Worm (Caenorhabditis elegans) whole organism, L1 larva: ENCODE results near the gene lgc-12.

Experiments used
- C04F5.9 ChIP-seq: sonication (generic microtip); optimal IDR thresholded peaks from 2 replicates; lab custom pipeline; 2016; ENCODE audit warnings: missing genetic modification characterization, missing compliant biosample characterization
- F16B12.6 ChIP-seq: fragments of 150-350 bp; optimal IDR thresholded peaks from 2 replicates; lab custom pipeline; 2014; ENCODE audit warnings: missing biosample characterization, missing genetic modification characterization
- Y116A8C.19 ChIP-seq: sonication (generic microtip); optimal IDR thresholded peaks from 2 replicates; lab custom pipeline; 2016; ENCODE audit warnings: missing compliant biosample characterization, missing genetic modification characterization, borderline replicate concordance
- aly-2 ChIP-seq: fragments of 150-350 bp; optimal IDR thresholded peaks from 2 replicates; lab custom pipeline; 2014; ENCODE audit warnings: missing biosample characterization, missing genetic modification characterization
- ama-1 ChIP-seq: fragments of 150-350 bp; optimal IDR thresholded peaks from 2 replicates; lab custom pipeline; 2014
- blmp-1 ChIP-seq: fragments of 150-350 bp; optimal IDR thresholded peaks from 2 replicates; lab custom pipeline; 2014; ENCODE audit warnings: missing biosample characterization, missing genetic modification characterization
- ceh-63 ChIP-seq: fragments of 200-800 bp; sonication (Bioruptor generic); optimal IDR thresholded peaks from 2 replicates; lab custom pipeline; 2018; ENCODE audit warnings: mild to moderate bottlenecking, missing genetic modification characterization, missing compliant biosample characterization
- ceh-82 ChIP-seq, 3 experiments: fragments of 150-350 bp in 1 of 3; sonication (generic microtip) in 2 of 3; optimal IDR thresholded peaks; 2 replicates each; lab custom pipeline; 2014 to 2017; ENCODE audit warnings: missing biosample characterization in 3 of 3, missing genetic modification characterization in 3 of 3
- ceh-88 ChIP-seq: fragments of 200-800 bp; sonication (Bioruptor generic); IDR thresholded peaks from 2 replicates; pipeline ENCODE4 v1.3.6; 2022; ENCODE audit warnings: missing genetic modification characterization, missing compliant biosample characterization
- ces-1 ChIP-seq: fragments of 150-350 bp; optimal IDR thresholded peaks from 2 replicates; lab custom pipeline; 2014; ENCODE audit warnings: missing biosample characterization, missing genetic modification reagents, missing genetic modification characterization
- dsc-1 ChIP-seq: sonication (generic microtip); optimal IDR thresholded peaks from 2 replicates; lab custom pipeline; 2016; ENCODE audit warnings: mild to moderate bottlenecking, missing genetic modification characterization, missing compliant biosample characterization
- efl-3 ChIP-seq: fragments of 200-800 bp; sonication (Bioruptor generic); optimal IDR thresholded peaks from 2 replicates; lab custom pipeline; 2018; ENCODE audit warnings: mild to moderate bottlenecking, missing genetic modification characterization, missing compliant biosample characterization
- egl-13 ChIP-seq: sonication (generic microtip); optimal IDR thresholded peaks from 2 replicates; lab custom pipeline; 2016; ENCODE audit warnings: missing genotype, missing genetic modification reagents, missing genetic modification characterization, missing compliant biosample characterization
- egl-27 ChIP-seq, 2 experiments: fragments of 150-350 bp in 1 of 2; sonication (generic microtip); optimal IDR thresholded peaks; 3 replicates each; lab custom pipeline; 2017 to 2018; ENCODE audit warnings: missing biosample characterization in 2 of 2, missing genetic modification characterization in 2 of 2, missing genetic modification reagents in 2 of 2
- elt-2 ChIP-seq: sonication (generic microtip); optimal IDR thresholded peaks from 2 replicates; lab custom pipeline; 2016; ENCODE audit warnings: missing genetic modification characterization, mild to moderate bottlenecking, inconsistent platforms, missing compliant biosample characterization, missing genetic modification reagents
- ets-5 ChIP-seq: fragments of 200-800 bp; sonication (Bioruptor generic); IDR thresholded peaks from 2 replicates; pipeline ENCODE4 v1.3.6; 2022; ENCODE audit warnings: missing genetic modification characterization, missing compliant biosample characterization
- fkh-10 ChIP-seq: sonication (generic microtip); optimal IDR thresholded peaks from 2 replicates; lab custom pipeline; 2017; ENCODE audit warnings: missing biosample characterization, missing genetic modification reagents, missing genetic modification characterization
- fkh-4 ChIP-seq: sonication (generic microtip); optimal IDR thresholded peaks from 2 replicates; lab custom pipeline; 2016; ENCODE audit warnings: missing compliant biosample characterization, missing genetic modification characterization, borderline replicate concordance
- fkh-8 ChIP-seq: sonication (generic microtip); optimal IDR thresholded peaks from 2 replicates; lab custom pipeline; 2016; ENCODE audit warnings: mild to moderate bottlenecking, missing genetic modification characterization, missing compliant biosample characterization
- fos-1 ChIP-seq: fragments of 150-350 bp; optimal IDR thresholded peaks from 2 replicates; lab custom pipeline; 2014; ENCODE audit warnings: missing biosample characterization, missing genetic modification characterization
- hlh-17 ChIP-seq: fragments of 200-800 bp; sonication (Bioruptor generic); optimal IDR thresholded peaks from 2 replicates; lab custom pipeline; 2018; ENCODE audit warnings: missing genetic modification characterization, mild to moderate bottlenecking, missing compliant biosample characterization, moderate library complexity, borderline replicate concordance
- irx-1 ChIP-seq: sonication (generic microtip); optimal IDR thresholded peaks from 2 replicates; lab custom pipeline; 2016; ENCODE audit warnings: missing genetic modification characterization, missing compliant biosample characterization
- lin-13 ChIP-seq: fragments of 150-350 bp; optimal IDR thresholded peaks from 2 replicates; lab custom pipeline; 2014; ENCODE audit warnings: missing biosample characterization, missing genetic modification reagents, missing genetic modification characterization
- lin-14 ChIP-seq: fragments of 200-800 bp; sonication (Bioruptor generic); optimal IDR thresholded peaks from 2 replicates; lab custom pipeline; 2018; ENCODE audit warnings: mild to moderate bottlenecking, missing genetic modification characterization, moderate library complexity, missing compliant biosample characterization
- lin-15B ChIP-seq: fragments of 150-350 bp; sonication (generic microtip); optimal IDR thresholded peaks from 3 replicates; lab custom pipeline; 2014; ENCODE audit warnings: missing biosample characterization, missing genetic modification characterization
- lin-39 ChIP-seq: fragments of 150-350 bp; optimal IDR thresholded peaks from 2 replicates; lab custom pipeline; 2014; ENCODE audit warnings: missing biosample characterization, missing genetic modification reagents, missing genetic modification characterization
- lir-3 ChIP-seq: sonication (generic microtip); optimal IDR thresholded peaks from 2 replicates; lab custom pipeline; 2016; ENCODE audit warnings: mild to moderate bottlenecking, missing genetic modification characterization, moderate library complexity, missing compliant biosample characterization; ENCODE audit not compliant: poor library complexity
- mab-9 ChIP-seq: fragments of 200-800 bp; sonication (Bioruptor generic); IDR thresholded peaks from 2 replicates; pipeline ENCODE4 v1.3.6; 2022; ENCODE audit warnings: missing genetic modification reagents, missing genetic modification characterization, missing compliant biosample characterization
- mdl-1 ChIP-seq, 2 experiments: fragments of 150-350 bp; optimal IDR thresholded peaks; 2 replicates each; lab custom pipeline; 2014 to 2017; ENCODE audit warnings: missing biosample characterization in 2 of 2, missing genetic modification characterization in 2 of 2, inconsistent platforms in 1 of 2
- mep-1 ChIP-seq: fragments of 150-350 bp; optimal IDR thresholded peaks from 2 replicates; lab custom pipeline; 2014; ENCODE audit warnings: missing biosample characterization, missing genetic modification characterization
- nhr-12 ChIP-seq: sonication (generic microtip); optimal IDR thresholded peaks from 2 replicates; lab custom pipeline; 2017; ENCODE audit warnings: missing biosample characterization, missing genetic modification characterization
- nhr-19 ChIP-seq: fragments of 200-800 bp; sonication (Bioruptor generic); conservative IDR thresholded peaks from 2 replicates; pipeline ENCODE4 v1.3.6; 2022; ENCODE audit warnings: missing genetic modification characterization, missing compliant biosample characterization
- nhr-20 ChIP-seq: sonication (generic microtip); optimal IDR thresholded peaks from 2 replicates; lab custom pipeline; 2016; ENCODE audit warnings: mild to moderate bottlenecking, missing genetic modification characterization, missing compliant biosample characterization
- nhr-237 ChIP-seq: fragments of 150-350 bp; optimal IDR thresholded peaks from 2 replicates; lab custom pipeline; 2014; ENCODE audit warnings: missing biosample characterization, missing genetic modification characterization
- nhr-28 ChIP-seq: fragments of 150-350 bp; optimal IDR thresholded peaks from 2 replicates; lab custom pipeline; 2014; ENCODE audit warnings: missing biosample characterization, missing genetic modification characterization
- nhr-47 ChIP-seq: sonication (generic microtip); optimal IDR thresholded peaks from 2 replicates; lab custom pipeline; 2016; ENCODE audit warnings: mild to moderate bottlenecking, missing genetic modification characterization, moderate library complexity, missing compliant biosample characterization
- nhr-71 ChIP-seq: sonication (generic microtip); optimal IDR thresholded peaks from 2 replicates; lab custom pipeline; 2016; ENCODE audit warnings: mild to moderate bottlenecking, missing genetic modification characterization, moderate library complexity, missing compliant biosample characterization
- nhr-77 ChIP-seq: fragments of 150-350 bp; optimal IDR thresholded peaks from 2 replicates; lab custom pipeline; 2014; ENCODE audit warnings: missing biosample characterization, missing genetic modification characterization
- nhr-90 ChIP-seq: sonication (generic microtip); optimal IDR thresholded peaks from 2 replicates; lab custom pipeline; 2016; ENCODE audit warnings: mild to moderate bottlenecking, missing genetic modification characterization, missing compliant biosample characterization; ENCODE audit not compliant: poor library complexity
- pag-3 ChIP-seq: sonication (generic microtip); optimal IDR thresholded peaks from 2 replicates; lab custom pipeline; 2017; ENCODE audit warnings: missing genetic modification characterization, mild to moderate bottlenecking, missing compliant biosample characterization, antibody characterized with exemption, borderline replicate concordance; ENCODE audit not compliant: insufficient read depth
- pax-3 ChIP-seq: fragments of 200-800 bp; sonication (Bioruptor generic); optimal IDR thresholded peaks from 2 replicates; lab custom pipeline; 2018; ENCODE audit warnings: mild to moderate bottlenecking, missing genetic modification characterization, moderate library complexity, missing compliant biosample characterization
- rnt-1 ChIP-seq: sonication (generic microtip); optimal IDR thresholded peaks from 2 replicates; lab custom pipeline; 2016; ENCODE audit warnings: mild to moderate bottlenecking, missing genetic modification characterization, moderate library complexity, missing compliant biosample characterization
- snpc-4 ChIP-seq: fragments of 150-350 bp; optimal IDR thresholded peaks from 2 replicates; lab custom pipeline; 2014; ENCODE audit warnings: missing biosample characterization, missing genetic modification characterization
- sptf-1 ChIP-seq: fragments of 150-350 bp; optimal IDR thresholded peaks from 2 replicates; lab custom pipeline; 2014; ENCODE audit warnings: missing biosample characterization, missing genetic modification characterization
- sup-37 ChIP-seq: fragments of 200-800 bp; sonication (Bioruptor generic); optimal IDR thresholded peaks from 2 replicates; lab custom pipeline; 2018; ENCODE audit warnings: mild to moderate bottlenecking, missing genetic modification characterization, missing compliant biosample characterization
- tbx-2 ChIP-seq: sonication (generic microtip); optimal IDR thresholded peaks from 2 replicates; lab custom pipeline; 2016; ENCODE audit warnings: missing genetic modification characterization, missing compliant biosample characterization
- unc-130 ChIP-seq: fragments of 150-350 bp; optimal IDR thresholded peaks from 2 replicates; lab custom pipeline; 2017; ENCODE audit warnings: missing biosample characterization, missing genetic modification characterization, inconsistent platforms
- unc-62 ChIP-seq: fragments of 150-350 bp; optimal IDR thresholded peaks from 2 replicates; lab custom pipeline; 2014; ENCODE audit warnings: missing biosample characterization, missing genetic modification reagents, missing genetic modification characterization
- unc-86 ChIP-seq: sonication (generic microtip); optimal IDR thresholded peaks from 2 replicates; lab custom pipeline; 2016; ENCODE audit warnings: missing genetic modification characterization, missing compliant biosample characterization
- unc-98 ChIP-seq: fragments of 200-800 bp; sonication (Bioruptor generic); IDR thresholded peaks from 2 replicates; pipeline ENCODE4 v1.3.6; 2022; ENCODE audit warnings: missing genetic modification characterization, missing compliant biosample characterization
- vab-15 ChIP-seq: sonication (generic microtip); optimal IDR thresholded peaks from 2 replicates; lab custom pipeline; 2017; ENCODE audit warnings: missing genotype, mild to moderate bottlenecking, missing genetic modification characterization, missing compliant biosample characterization
- xbp-1 ChIP-seq: sonication (generic microtip); optimal IDR thresholded peaks from 2 replicates; lab custom pipeline; 2016; ENCODE audit warnings: missing genetic modification characterization, missing compliant biosample characterization

The lgc-12 gene

ce11 chrIII:7570083-7570695, 8.2 kb downstream of the lgc-12 start, which contains the start of gene R13A5.7:
Gene R13A5.7 (minus strand): TSS chrIII:7570133.
- TF ChIP-seq efl-3 (GFP tag; lab: Kevin White, UChicago) (no peak), snpc-4 (peak; percentile 72), C04F5.9 (tag; lab: Kevin White, UChicago) (peak; percentile 4), nhr-12 (no peak), unc-86 (tag; lab: Kevin White, UChicago) (peak; percentile 73), mep-1 (peak; percentile 84), egl-13 (peak; percentile 40), nhr-77 (peak; percentile 73), vab-15 (no peak), dsc-1 (peak; percentile 59), lin-15B (tag; lab: Kevin White, UChicago) (peak; percentile 31), ceh-82 (tag; optimal IDR thresholded peaks at IDR 0.05; lab: Kevin White, UChicago) (peak; percentile 64 to 80 (median 68)), unc-98 (GFP tag; lab: Robert Waterston, UW) (no peak), ama-1 (lab: Kevin White, UChicago) (no peak), xbp-1 (tag; lab: Kevin White, UChicago) (peak; percentile 85), lin-14 (GFP tag; lab: Kevin White, UChicago) (peak; percentile 97), tbx-2 (tag; lab: Kevin White, UChicago) (peak; percentile 77), fkh-10 (GFP tag; lab: Kevin White, UChicago) (peak; percentile 40), rnt-1 (tag; lab: Kevin White, UChicago) (peak; percentile 76), unc-62 (GFP tag; lab: Kevin White, UChicago) (no peak), lir-3 (tag; lab: Kevin White, UChicago) (peak; percentile 48), sup-37 (GFP tag; lab: Kevin White, UChicago) (no peak), nhr-237 (tag; lab: Kevin White, UChicago) (peak; percentile 67), fos-1 (tag; lab: Kevin White, UChicago) (peak; percentile 47), Y116A8C.19 (tag; lab: Kevin White, UChicago) (no peak), lin-13 (GFP tag; lab: Kevin White, UChicago) (peak; percentile 36), F16B12.6 (tag; lab: Kevin White, UChicago) (peak; percentile 57), irx-1 (tag; lab: Kevin White, UChicago) (peak; percentile 58), fkh-4 (tag; lab: Kevin White, UChicago) (no peak), nhr-28 (tag; lab: Kevin White, UChicago) (no peak), ces-1 (GFP tag; lab: Kevin White, UChicago) (peak; percentile 18), pax-3 (tag; lab: Kevin White, UChicago) (peak; percentile 48), blmp-1 (tag; lab: Kevin White, UChicago) (peak; percentile 58), nhr-71 (tag; lab: Kevin White, UChicago) (peak; percentile 89), mab-9 (GFP tag; lab: Robert Waterston, UW) (peak; percentile 57; the same call in 1 of the 2 replicates), nhr-19 (GFP tag; lab: Robert Waterston, UW) (peak; percentile 73), elt-2 (tag; lab: Kevin White, UChicago) (peak; percentile 39), mdl-1 (tag; optimal IDR thresholded peaks at IDR 0.05; lab: Kevin White, UChicago) (peak in 1 of 2 experiments; percentile 89), egl-27 (tag; optimal IDR thresholded peaks at IDR 0.05; lab: Kevin White, UChicago) (peak; percentile 25 to 61), ceh-63 (no peak), ets-5 (GFP tag; lab: Robert Waterston, UW) (no peak), nhr-47 (tag; lab: Kevin White, UChicago) (peak; percentile 84), hlh-17 (GFP tag; lab: Kevin White, UChicago) (no peak), pag-3 (tag; lab: Kevin White, UChicago) (no peak), ceh-88 (GFP tag; lab: Robert Waterston, UW) (no peak), sptf-1 (tag; lab: Kevin White, UChicago) (no peak), lin-39 (tag; lab: Kevin White, UChicago) (no peak), fkh-8 (tag; lab: Kevin White, UChicago) (peak; percentile 87), nhr-90 (peak; percentile 59), unc-130 (tag; lab: Kevin White, UChicago) (no peak), aly-2 (tag; lab: Kevin White, UChicago) (no peak), nhr-20 (tag; lab: Kevin White, UChicago) (peak; percentile 83)
